Fruit fly (Drosophila melanogaster) whole organism, prepupa: ENCODE results near the gene CG6830.

Source experiments
- Blimp-1 ChIP-seq: fragments of 200-800 bp; sonication (Bioruptor generic); optimal IDR thresholded peaks from 3 replicates; lab custom pipeline; 2017; ENCODE audit warnings: missing biosample characterization, missing genetic modification characterization, mild to moderate bottlenecking, moderate library complexity, missing genetic modification reagents
- CG10669 ChIP-seq: fragments of 200-800 bp; sonication (Bioruptor generic); optimal IDR thresholded peaks from 3 replicates; lab custom pipeline; 2018; ENCODE audit warnings: missing biosample characterization, mild to moderate bottlenecking, missing genetic modification characterization, moderate library complexity
- CG11294 ChIP-seq: fragments of 200-800 bp; sonication (Bioruptor generic); IDR thresholded peaks from 2 replicates; pipeline ENCODE4 v1.3.6; 2022; ENCODE audit warnings: missing biosample characterization, missing genetic modification characterization
- CG15336 ChIP-seq: fragments of 200-800 bp; sonication (Bioruptor generic); IDR thresholded peaks from 2 replicates; pipeline ENCODE4 v1.3.6; 2022; ENCODE audit warnings: missing biosample characterization, missing genetic modification characterization
- CG1621 ChIP-seq: fragments of 200-800 bp; sonication (Bioruptor generic); optimal IDR thresholded peaks from 3 replicates; lab custom pipeline; 2018; ENCODE audit warnings: missing biosample characterization, mild to moderate bottlenecking, missing genetic modification characterization
- CG32006 ChIP-seq: fragments of 200-800 bp; sonication (Bioruptor generic); optimal IDR thresholded peaks from 3 replicates; lab custom pipeline; 2017; ENCODE audit warnings: missing biosample characterization, mild to moderate bottlenecking, missing genetic modification characterization
- CG34406 ChIP-seq: fragments of 200-800 bp; sonication (Bioruptor generic); optimal IDR thresholded peaks from 3 replicates; lab custom pipeline; 2016; ENCODE audit warnings: missing biosample characterization, missing genetic modification characterization
- CG3919 ChIP-seq: fragments of 200-800 bp; sonication (Bioruptor generic); optimal IDR thresholded peaks from 3 replicates; lab custom pipeline; 2016; ENCODE audit warnings: missing biosample characterization, missing genetic modification characterization
- CG4318 ChIP-seq: fragments of 200-800 bp; sonication (Bioruptor generic); optimal IDR thresholded peaks from 3 replicates; lab custom pipeline; 2017; ENCODE audit warnings: missing biosample characterization, mild to moderate bottlenecking, missing genetic modification characterization
- CG6163 ChIP-seq: fragments of 200-800 bp; sonication (Bioruptor generic); IDR thresholded peaks from 3 replicates; pipeline ENCODE4 v1.3.6; 2022; ENCODE audit warnings: missing biosample characterization, missing genetic modification characterization
- CG6276 ChIP-seq: fragments of 200-800 bp; sonication (Bioruptor generic); optimal IDR thresholded peaks from 2 replicates; lab custom pipeline; 2017; ENCODE audit warnings: missing biosample characterization, mild to moderate bottlenecking, missing genetic modification characterization
- CG6792 ChIP-seq: fragments of 200-800 bp; sonication (Bioruptor generic); optimal IDR thresholded peaks from 3 replicates; lab custom pipeline; 2016; ENCODE audit warnings: missing biosample characterization, missing genetic modification characterization
- CG6808 ChIP-seq: fragments of 200-800 bp; sonication (Bioruptor generic); optimal IDR thresholded peaks from 3 replicates; lab custom pipeline; 2017; ENCODE audit warnings: missing biosample characterization, missing genetic modification characterization, mild to moderate bottlenecking, moderate library complexity, missing genetic modification reagents
- CG6854 ChIP-seq: fragments of 200-800 bp; sonication (Bioruptor generic); optimal IDR thresholded peaks from 2 replicates; lab custom pipeline; 2017; ENCODE audit warnings: missing biosample characterization, mild to moderate bottlenecking, missing genetic modification characterization
- CG7368 ChIP-seq: fragments of 200-800 bp; sonication (Bioruptor generic); optimal IDR thresholded peaks from 3 replicates; lab custom pipeline; 2016; ENCODE audit warnings: missing biosample characterization, missing genetic modification characterization
- CG8119 ChIP-seq: fragments of 200-800 bp; sonication (Bioruptor generic); IDR thresholded peaks from 3 replicates; pipeline ENCODE4 v1.3.6; 2022; ENCODE audit warnings: missing biosample characterization, missing genetic modification characterization
- CG8319 ChIP-seq: fragments of 200-800 bp; sonication (Bioruptor generic); optimal IDR thresholded peaks from 3 replicates; lab custom pipeline; 2016; ENCODE audit warnings: missing biosample characterization, missing genetic modification characterization
- CG8632 ChIP-seq: fragments of 200-800 bp; sonication (Bioruptor generic); optimal IDR thresholded peaks from 3 replicates; lab custom pipeline; 2016; ENCODE audit warnings: missing biosample characterization, missing genetic modification characterization
- CG9139 ChIP-seq: fragments of 200-800 bp; sonication (Bioruptor generic); optimal IDR thresholded peaks from 3 replicates; lab custom pipeline; 2017; ENCODE audit warnings: missing biosample characterization, mild to moderate bottlenecking, missing genetic modification characterization
- Eip75B ChIP-seq: fragments of 200-800 bp; sonication (Bioruptor generic); optimal IDR thresholded peaks from 3 replicates; lab custom pipeline; 2016; ENCODE audit warnings: missing biosample characterization, missing genetic modification characterization
- Eip78C ChIP-seq: fragments of 200-800 bp; sonication (Bioruptor generic); peaks from one replicate; lab custom pipeline; 2016; ENCODE audit warnings: missing biosample characterization, missing genetic modification characterization
- Eip93F ChIP-seq: fragments of 200-800 bp; sonication (Bioruptor generic); optimal IDR thresholded peaks from 2 replicates; lab custom pipeline; 2016; ENCODE audit warnings: missing biosample characterization, mild to moderate bottlenecking, missing genetic modification characterization
- Ets21C ChIP-seq: fragments of 200-800 bp; sonication (Bioruptor generic); optimal IDR thresholded peaks from 3 replicates; lab custom pipeline; 2016; ENCODE audit warnings: missing biosample characterization, missing genetic modification characterization
- Ets96B ChIP-seq: fragments of 200-800 bp; optimal IDR thresholded peaks from 2 replicates; lab custom pipeline; 2019; ENCODE audit warnings: missing biosample characterization, mild to moderate bottlenecking, missing genetic modification characterization, moderate library complexity
- Hr38 ChIP-seq: sonication (Bioruptor generic); optimal IDR thresholded peaks from 2 replicates; lab custom pipeline; 2016; ENCODE audit warnings: missing biosample characterization, missing genetic modification characterization
- Hr4 ChIP-seq: fragments of 200-800 bp; sonication (Bioruptor generic); optimal IDR thresholded peaks from 3 replicates; lab custom pipeline; 2016; ENCODE audit warnings: missing biosample characterization, missing genetic modification characterization
- Lpt ChIP-seq: fragments of 200-800 bp; sonication (Bioruptor generic); optimal IDR thresholded peaks from 3 replicates; lab custom pipeline; 2016; ENCODE audit warnings: missing biosample characterization, missing genetic modification characterization
- OdsH ChIP-seq: fragments of 200-800 bp; sonication (Bioruptor generic); optimal IDR thresholded peaks from 3 replicates; lab custom pipeline; 2016; ENCODE audit warnings: missing biosample characterization, missing genetic modification characterization
- Smox ChIP-seq: fragments of 200-800 bp; sonication (Bioruptor generic); optimal IDR thresholded peaks from 3 replicates; lab custom pipeline; 2016; ENCODE audit warnings: missing biosample characterization, missing genetic modification characterization
- Sox102F ChIP-seq: fragments of 200-800 bp; sonication (Bioruptor generic); optimal IDR thresholded peaks from 2 replicates; lab custom pipeline; 2016; ENCODE audit warnings: missing biosample characterization, mild to moderate bottlenecking, missing genetic modification characterization
- Sox14 ChIP-seq: fragments of 200-800 bp; sonication (Bioruptor generic); optimal IDR thresholded peaks from 3 replicates; lab custom pipeline; 2016; ENCODE audit warnings: missing biosample characterization, missing genetic modification characterization
- Sox15 ChIP-seq: fragments of 200-800 bp; sonication (Bioruptor generic); optimal IDR thresholded peaks from 3 replicates; lab custom pipeline; 2016; ENCODE audit warnings: missing biosample characterization, missing genetic modification characterization
- achi ChIP-seq: fragments of 200-800 bp; sonication (Bioruptor generic); optimal IDR thresholded peaks from 3 replicates; lab custom pipeline; 2016; ENCODE audit warnings: missing biosample characterization, missing genetic modification characterization
- acj6 ChIP-seq: fragments of 200-800 bp; sonication (Bioruptor generic); optimal IDR thresholded peaks from 3 replicates; lab custom pipeline; 2016; ENCODE audit warnings: missing biosample characterization, missing genetic modification characterization
- dsx ChIP-seq: fragments of 200-800 bp; optimal IDR thresholded peaks from 3 replicates; lab custom pipeline; 2019; ENCODE audit warnings: missing biosample characterization, mild to moderate bottlenecking, missing genetic modification characterization, moderate library complexity; ENCODE audit not compliant: poor library complexity, severe bottlenecking
- eg ChIP-seq: fragments of 200-800 bp; sonication (Bioruptor generic); IDR thresholded peaks from 3 replicates; pipeline ENCODE4 v1.3.6; 2022; ENCODE audit warnings: missing biosample characterization, missing genetic modification characterization
- esn ChIP-seq: fragments of 200-800 bp; sonication (Bioruptor generic); optimal IDR thresholded peaks from 2 replicates; lab custom pipeline; 2016; ENCODE audit warnings: missing biosample characterization, mild to moderate bottlenecking, missing genetic modification characterization, moderate library complexity
- fd59A ChIP-seq: fragments of 200-800 bp; sonication (Bioruptor generic); optimal IDR thresholded peaks from 2 replicates; lab custom pipeline; 2017; ENCODE audit warnings: missing biosample characterization, mild to moderate bottlenecking, missing genetic modification characterization, missing genetic modification reagents
- fd85E ChIP-seq: fragments of 200-800 bp; sonication (Bioruptor generic); optimal IDR thresholded peaks from 3 replicates; lab custom pipeline; 2016; ENCODE audit warnings: missing biosample characterization, missing genetic modification characterization
- fkh ChIP-seq: fragments of 200-800 bp; sonication (Bioruptor generic); optimal IDR thresholded peaks from 3 replicates; lab custom pipeline; 2017; ENCODE audit warnings: missing biosample characterization, mild to moderate bottlenecking, missing genetic modification characterization, moderate library complexity
- net ChIP-seq: fragments of 200-800 bp; sonication (Bioruptor generic); optimal IDR thresholded peaks from 3 replicates; lab custom pipeline; 2016; ENCODE audit warnings: missing biosample characterization, missing genetic modification characterization
- salr ChIP-seq, 2 experiments: fragments of 200-800 bp; sonication (Bioruptor generic); optimal IDR thresholded peaks; 3 replicates each; lab custom pipeline; 2016 to 2018; ENCODE audit warnings: missing biosample characterization in 2 of 2, missing genetic modification characterization in 2 of 2, mild to moderate bottlenecking in 1 of 2
- spab ChIP-seq: fragments of 200-800 bp; sonication (Bioruptor generic); optimal IDR thresholded peaks from 2 replicates; lab custom pipeline; 2017; ENCODE audit warnings: missing biosample characterization, mild to moderate bottlenecking, missing genetic modification characterization, missing genetic modification reagents
- svp ChIP-seq: fragments of 200-800 bp; sonication (Bioruptor generic); peaks from one replicate; lab custom pipeline; 2016; ENCODE audit warnings: missing biosample characterization, missing genetic modification characterization
- vri ChIP-seq: fragments of 200-800 bp; sonication (Bioruptor generic); optimal IDR thresholded peaks from 3 replicates; lab custom pipeline; 2016; ENCODE audit warnings: missing biosample characterization, mild to moderate bottlenecking, missing genetic modification characterization

Gene CG6830

DNA sequence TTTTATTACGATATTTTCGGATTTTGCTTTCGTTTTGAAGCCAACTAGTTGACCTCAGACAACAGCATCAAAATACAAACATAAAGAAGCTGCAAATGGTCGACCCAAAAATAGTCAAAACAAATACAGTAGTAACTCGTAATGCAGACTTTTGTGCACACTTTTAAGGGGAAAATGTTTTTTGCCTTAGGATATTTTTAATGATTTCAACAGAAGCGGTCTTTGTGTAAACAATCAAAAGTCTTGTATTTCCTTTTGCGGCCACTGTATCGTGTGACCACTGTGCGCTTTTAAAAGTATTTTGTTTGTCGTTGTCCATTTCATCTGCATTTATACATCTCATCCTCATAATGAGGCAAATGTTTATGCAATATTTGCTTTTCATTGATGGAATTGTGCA, 34.7 kb downstream of the CG6830 start (continued):
- TF ChIP-seq CG6854 (GFP tag; lab: Kevin White, UChicago) (peak; percentile 52), fd85E (GFP tag; lab: Kevin White, UChicago) (peak; percentile 59), Hr4 (GFP tag; lab: Kevin White, UChicago) (peak; percentile 93), CG11294 (GFP tag; lab: Robert Waterston, UW) (peak; percentile 81), CG6276 (GFP tag; lab: Kevin White, UChicago) (peak; percentile 77), CG6163 (peak; percentile 94), salr (GFP tag; optimal IDR thresholded peaks at IDR 0.05; lab: Kevin White, UChicago) (peak; percentile 66 to 71), Lpt (peak; percentile 73), OdsH (peak; percentile 89), CG7368 (GFP tag; lab: Kevin White, UChicago) (peak; percentile 87), CG6808 (GFP tag; lab: Kevin White, UChicago) (peak; percentile 73), net (peak; percentile 86), CG15336 (GFP tag; lab: Robert Waterston, UW) (peak; percentile 86), CG3919 (GFP tag; lab: Kevin White, UChicago) (peak; percentile 90), acj6 (peak; percentile 90), CG8319 (peak; percentile 82), Blimp-1 (GFP tag; lab: Kevin White, UChicago) (peak; percentile 74), CG32006 (peak; percentile 86), CG9139 (GFP tag; lab: Kevin White, UChicago) (peak; percentile 37), CG1621 (tag; lab: Kevin White, UChicago) (peak; percentile 66), Smox (peak; percentile 85), fd59A (GFP tag; lab: Kevin White, UChicago) (peak; percentile 70), achi (peak; percentile 84), Sox15 (GFP tag; lab: Kevin White, UChicago) (peak; percentile 90), esn (peak; percentile 88), Sox102F (GFP tag; lab: Kevin White, UChicago) (peak; percentile 88), fkh (GFP tag; lab: Kevin White, UChicago) (peak; percentile 68)

DNA sequence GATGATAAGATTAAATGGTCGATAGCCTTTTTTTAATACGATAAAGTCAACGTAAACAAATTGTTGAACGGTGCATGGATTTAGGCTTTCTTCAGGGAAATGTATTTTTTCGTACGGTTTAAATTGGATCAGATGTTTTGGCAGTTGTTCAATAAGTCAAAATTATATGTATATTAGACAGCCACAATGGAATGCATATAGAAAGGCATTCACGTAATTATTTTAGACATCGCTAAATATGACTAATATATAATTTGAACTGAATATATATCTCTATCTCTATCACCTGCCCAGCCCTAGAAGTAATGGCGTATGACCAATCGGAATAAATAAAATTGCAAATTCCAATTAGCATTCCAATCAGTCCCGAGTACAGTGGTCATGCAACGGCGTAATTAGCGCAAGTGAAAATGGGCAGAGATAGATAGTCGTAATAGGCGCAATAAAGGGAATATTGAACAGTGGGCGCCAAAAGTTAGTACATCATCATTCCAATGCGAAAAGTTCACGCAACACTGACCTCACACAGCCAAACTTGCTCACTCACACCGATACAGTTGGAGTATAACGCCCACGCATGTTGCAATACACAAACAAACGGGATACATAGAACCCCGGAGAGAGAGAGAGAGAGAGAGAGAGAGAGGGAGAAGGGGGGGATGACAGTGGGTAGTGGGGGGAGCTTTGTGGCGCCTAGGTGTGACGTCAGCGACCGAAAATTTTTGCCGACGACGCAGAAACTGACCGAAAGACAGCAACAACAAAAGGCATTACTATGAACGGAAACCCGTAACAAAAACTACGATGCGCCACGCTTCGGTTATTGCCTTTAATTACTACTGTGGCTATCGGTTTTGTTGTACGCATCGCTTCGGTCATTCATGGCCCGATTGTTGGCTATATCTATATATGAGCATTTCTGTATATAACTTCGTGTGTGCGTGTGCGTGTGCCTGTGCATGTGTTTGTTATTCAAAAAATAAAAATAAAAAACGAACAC, 35.5 kb downstream of the CG6830 start:
- TF ChIP-seq CG6163, result 0 out of 3 replicates have a peak, but pooled peaks have one; percentile 29
- TF ChIP-seq CG6792 (GFP tag; lab: Kevin White, UChicago), result no peak
- TF ChIP-seq Ets21C, result no peak
- TF ChIP-seq Eip78C (GFP tag; lab: Kevin White, UChicago), result peak; percentile 4
- no peak for TF ChIP-seq Hr38 (GFP tag; lab: Kevin White, UChicago)
- peak; percentile 51 for TF ChIP-seq Eip93F (GFP tag; lab: Kevin White, UChicago)
- TF ChIP-seq CG34406 (GFP tag; lab: Kevin White, UChicago), result no peak
- TF ChIP-seq eg (GFP tag; lab: Robert Waterston, UW), result 0 out of 3 replicates have a peak, but pooled peaks have one; percentile 32
- TF ChIP-seq svp (GFP tag; lab: Kevin White, UChicago), result peak; percentile 12

DNA sequence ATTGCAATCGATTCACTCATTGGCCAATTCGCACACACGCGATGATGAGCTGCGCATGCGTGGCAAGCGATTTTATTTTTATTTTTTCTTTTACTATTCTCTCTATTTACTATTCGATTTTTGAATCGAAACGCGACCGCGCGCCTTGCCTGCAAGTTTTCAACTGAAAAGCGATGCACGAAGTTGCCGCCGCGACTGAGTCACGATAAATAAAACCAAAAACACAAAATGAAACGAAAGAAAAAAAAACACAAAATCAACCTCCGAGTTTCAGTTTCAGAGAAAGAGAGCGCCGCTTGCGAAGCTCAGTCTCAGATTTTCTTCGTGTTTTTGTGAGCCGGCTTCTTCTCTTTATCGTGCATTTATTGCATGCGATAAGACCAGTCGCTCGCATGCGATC, 37.3 kb downstream of the CG6830 start:
- TF ChIP-seq svp (GFP tag; lab: Kevin White, UChicago), result peak; percentile 65
- TF ChIP-seq CG15336 (GFP tag; lab: Robert Waterston, UW), result peak; percentile 74; the same call in 1 of the 2 replicates
- TF ChIP-seq CG8119 (GFP tag; lab: Robert Waterston, UW), result peak; percentile 76
- no peak for TF ChIP-seq fkh (GFP tag; lab: Kevin White, UChicago)
- peak; percentile 71 for TF ChIP-seq CG10669 (GFP tag; lab: Kevin White, UChicago)
- TF ChIP-seq Sox14, result peak; percentile 9
- peak; percentile 52 for TF ChIP-seq dsx
- TF ChIP-seq CG6808 (GFP tag; lab: Kevin White, UChicago), result peak; percentile 92
- TF ChIP-seq Eip75B (GFP tag; lab: Kevin White, UChicago), result peak; percentile 49
- no peak for TF ChIP-seq CG4318 (GFP tag; lab: Kevin White, UChicago)
- TF ChIP-seq CG3919 (GFP tag; lab: Kevin White, UChicago), result peak; percentile 27
- TF ChIP-seq spab, result peak; percentile 78
- TF ChIP-seq eg (GFP tag; lab: Robert Waterston, UW), result peak; percentile 87
- TF ChIP-seq Eip78C (GFP tag; lab: Kevin White, UChicago), result peak; percentile 82
- TF ChIP-seq CG8319, result no peak
- TF ChIP-seq Sox15 (GFP tag; lab: Kevin White, UChicago), result no peak
- peak; percentile 22 for TF ChIP-seq fd85E (GFP tag; lab: Kevin White, UChicago)
- TF ChIP-seq CG1621 (tag; lab: Kevin White, UChicago), result peak; percentile 71
- peak; percentile 6 for TF ChIP-seq CG8632
- TF ChIP-seq CG6854 (GFP tag; lab: Kevin White, UChicago), result peak; percentile 78
- TF ChIP-seq Ets96B, result peak; percentile 42
- TF ChIP-seq Blimp-1 (GFP tag; lab: Kevin White, UChicago), result peak; percentile 20
- TF ChIP-seq CG7368 (GFP tag; lab: Kevin White, UChicago), result peak; percentile 39
- peak; percentile 58 for TF ChIP-seq vri (GFP tag; lab: Kevin White, UChicago)
